Worm (Caenorhabditis elegans) whole organism, mixed stage, embryonic: ENCODE data around the gene sri-33.

ENCODE experiments used
- elt-1 ChIP-seq: sonication (generic microtip); optimal IDR thresholded peaks from 2 replicates; lab custom pipeline; 2017; ENCODE audit warnings: missing genetic modification characterization, mild to moderate bottlenecking, missing compliant biosample characterization, antibody characterized with exemption, moderate library complexity, borderline replicate concordance; ENCODE audit not compliant: insufficient read depth
- elt-3 ChIP-seq: fragments of 150-350 bp; optimal IDR thresholded peaks from 2 replicates; lab custom pipeline; 2014; ENCODE audit warnings: missing biosample characterization, missing genetic modification characterization
- lin-13 ChIP-seq: fragments of 150-350 bp; optimal IDR thresholded peaks from 2 replicates; lab custom pipeline; 2014; ENCODE audit warnings: missing biosample characterization, missing genetic modification characterization
- mep-1 ChIP-seq: fragments of 150-350 bp; optimal IDR thresholded peaks from 2 replicates; lab custom pipeline; 2017; ENCODE audit warnings: missing biosample characterization, missing genetic modification reagents, missing genetic modification characterization, inconsistent platforms
- mls-2 ChIP-seq: sonication (generic microtip); optimal IDR thresholded peaks from 2 replicates; lab custom pipeline; 2016; ENCODE audit warnings: mild to moderate bottlenecking, missing genetic modification characterization, moderate library complexity, missing compliant biosample characterization
- nhr-12 ChIP-seq: fragments of 150-350 bp; optimal IDR thresholded peaks from 2 replicates; lab custom pipeline; 2014; ENCODE audit warnings: missing biosample characterization, missing genetic modification characterization
- nhr-28 ChIP-seq: fragments of 150-350 bp; optimal IDR thresholded peaks from 2 replicates; lab custom pipeline; 2014; ENCODE audit warnings: missing biosample characterization, missing genetic modification characterization
- nhr-76 ChIP-seq: sonication (generic microtip); optimal IDR thresholded peaks from 2 replicates; lab custom pipeline; 2017; ENCODE audit warnings: missing biosample characterization, missing genetic modification characterization
- pha-4 ChIP-seq: fragments of 150-350 bp; optimal IDR thresholded peaks from 2 replicates; lab custom pipeline; 2018; ENCODE audit warnings: missing biosample characterization, missing genetic modification reagents, missing genetic modification characterization
- snpc-4 ChIP-seq: fragments of 150-350 bp; optimal IDR thresholded peaks from 2 replicates; lab custom pipeline; 2014; ENCODE audit warnings: missing biosample characterization, missing genetic modification characterization
- tbx-8 ChIP-seq: fragments of 200-800 bp; sonication (Bioruptor generic); optimal IDR thresholded peaks from 2 replicates; lab custom pipeline; 2018; ENCODE audit warnings: mild to moderate bottlenecking, missing genetic modification characterization, moderate library complexity, missing compliant biosample characterization
- unc-39 ChIP-seq: fragments of 150-350 bp; optimal IDR thresholded peaks from 2 replicates; lab custom pipeline; 2014; ENCODE audit warnings: missing biosample characterization, missing genetic modification characterization
- unc-62 ChIP-seq: fragments of 150-350 bp; optimal IDR thresholded peaks from 2 replicates; lab custom pipeline; 2014; ENCODE audit warnings: missing biosample characterization, missing genetic modification reagents, missing genetic modification characterization

ce11 chrII:3170089-3170488 lies 13.4 kb upstream of the sri-33 start, which contains the start of gene fbxc-55:
- TF ChIP-seq mls-2 (no peak), unc-39 (tag; lab: Kevin White, UChicago) (no peak), snpc-4 (tag; lab: Kevin White, UChicago) (no peak), mep-1 (tag; lab: Kevin White, UChicago) (no peak), elt-3 (no peak), tbx-8 (GFP tag; lab: Kevin White, UChicago) (no peak), nhr-28 (tag; lab: Kevin White, UChicago) (no peak), nhr-76 (tag; lab: Kevin White, UChicago) (no peak), lin-13 (tag; lab: Kevin White, UChicago) (no peak), elt-1 (tag; lab: Kevin White, UChicago) (no peak), unc-62 (GFP tag; lab: Kevin White, UChicago) (no peak), pha-4 (tag; lab: Kevin White, UChicago) (no peak), nhr-12 (no peak)
